Worm (Caenorhabditis elegans) whole organism, L4/young adult: Measurements from ENCODE around the gene unc-22.

ENCODE experiments used
- W03F9.2 ChIP-seq: fragments of 150-350 bp; optimal IDR thresholded peaks from 2 replicates; lab custom pipeline; 2014; ENCODE audit warnings: missing biosample characterization, missing genetic modification characterization
- dao-5 ChIP-seq: sonication (generic microtip); optimal IDR thresholded peaks from 2 replicates; lab custom pipeline; 2016; ENCODE audit warnings: missing genotype, missing genetic modification characterization, moderate library complexity, missing compliant biosample characterization
- him-1 ChIP-seq: sonication (generic microtip); optimal IDR thresholded peaks from 2 replicates; lab custom pipeline; 2016; ENCODE audit warnings: missing genotype, missing genetic modification reagents, missing genetic modification characterization, missing compliant biosample characterization

- no peak for TF ChIP-seq W03F9.2 (tag; lab: Kevin White, UChicago)
- TF ChIP-seq dao-5 (tag; lab: Kevin White, UChicago), result no peak
- no peak for TF ChIP-seq him-1 (tag; lab: Kevin White, UChicago)
Measured at ce11 chrIV:11928388-11928787, 82.4 kb downstream of the unc-22 start.
